Fruit fly (Drosophila melanogaster) whole organism, embryonic: ENCODE data around the gene ATPsynC.

ENCODE experiments used
- Atf3 ChIP-seq: fragments of 200-800 bp; sonication (Bioruptor generic); optimal IDR thresholded peaks from 3 replicates; lab custom pipeline; 2016; ENCODE audit warnings: missing biosample characterization, missing genetic modification characterization
- B-H1 ChIP-seq: fragments of 200-800 bp; sonication (Bioruptor generic); IDR thresholded peaks from 3 replicates; pipeline ENCODE4 v1.3.6; 2022; ENCODE audit warnings: missing biosample characterization, missing genetic modification characterization
- C15 ChIP-seq: fragments of 200-800 bp; sonication (Bioruptor generic); IDR thresholded peaks from 3 replicates; pipeline ENCODE4 v1.3.6; 2022; ENCODE audit warnings: missing biosample characterization, missing genetic modification characterization
- CG10267 ChIP-seq: fragments of 200-800 bp; sonication (Bioruptor generic); optimal IDR thresholded peaks from 2 replicates; lab custom pipeline; 2018; ENCODE audit warnings: missing biosample characterization, mild to moderate bottlenecking, missing genetic modification characterization, moderate library complexity
- CG11504 ChIP-seq: fragments of 200-800 bp; sonication (Bioruptor generic); optimal IDR thresholded peaks from 3 replicates; lab custom pipeline; 2019; ENCODE audit warnings: missing biosample characterization, mild to moderate bottlenecking, missing genetic modification characterization, moderate library complexity
- CG12744 ChIP-seq: fragments of 200-800 bp; sonication (Bioruptor generic); optimal IDR thresholded peaks from 2 replicates; lab custom pipeline; 2016; ENCODE audit warnings: missing biosample characterization, missing genetic modification characterization
- CG14050 ChIP-seq: fragments of 200-800 bp; sonication (Bioruptor generic); IDR thresholded peaks from 3 replicates; pipeline ENCODE4 v1.3.6; 2022; ENCODE audit warnings: missing biosample characterization, missing genetic modification characterization
- CG15269 ChIP-seq: fragments of 200-800 bp; sonication (Bioruptor generic); optimal IDR thresholded peaks from 2 replicates; lab custom pipeline; 2018; ENCODE audit warnings: missing biosample characterization, mild to moderate bottlenecking, missing genetic modification characterization, moderate library complexity
- CG15514 ChIP-seq: fragments of 200-800 bp; sonication (Bioruptor generic); optimal IDR thresholded peaks from 3 replicates; lab custom pipeline; 2017; ENCODE audit warnings: missing biosample characterization, missing genetic modification characterization, mild to moderate bottlenecking, moderate library complexity, missing genetic modification reagents
- CG1602 ChIP-seq: fragments of 200-800 bp; sonication (Bioruptor generic); optimal IDR thresholded peaks from 3 replicates; lab custom pipeline; 2016; ENCODE audit warnings: missing biosample characterization, missing genetic modification characterization
- CG2889 ChIP-seq: fragments of 200-800 bp; sonication (Bioruptor generic); IDR thresholded peaks from 3 replicates; pipeline ENCODE4 v1.3.6; 2022; ENCODE audit warnings: missing biosample characterization, missing genetic modification characterization
- CG31441 ChIP-seq: fragments of 200-800 bp; sonication (Bioruptor generic); IDR thresholded peaks from 2 replicates; pipeline ENCODE4 v1.3.6; 2022; ENCODE audit warnings: missing biosample characterization, missing genetic modification characterization
- CG34376 ChIP-seq: fragments of 200-800 bp; sonication (Bioruptor generic); optimal IDR thresholded peaks from 2 replicates; lab custom pipeline; 2018; ENCODE audit warnings: missing biosample characterization, mild to moderate bottlenecking, missing genetic modification characterization
- CG5245 ChIP-seq: fragments of 200-800 bp; sonication (Bioruptor generic); optimal IDR thresholded peaks from 3 replicates; lab custom pipeline; 2016; ENCODE audit warnings: missing biosample characterization, missing genetic modification characterization
- CG6683 ChIP-seq: fragments of 200-800 bp; sonication (Bioruptor generic); optimal IDR thresholded peaks from 2 replicates; lab custom pipeline; 2017; ENCODE audit warnings: missing biosample characterization, mild to moderate bottlenecking, missing genetic modification characterization, missing genetic modification reagents
- CG6765 ChIP-seq: fragments of 200-800 bp; sonication (Bioruptor generic); optimal IDR thresholded peaks from 3 replicates; lab custom pipeline; 2017; ENCODE audit warnings: missing biosample characterization, mild to moderate bottlenecking, missing genetic modification characterization
- CG6791 ChIP-seq: fragments of 200-800 bp; sonication (Bioruptor generic); IDR thresholded peaks from 3 replicates; pipeline ENCODE4 v1.3.6; 2022; ENCODE audit warnings: missing biosample characterization, missing genetic modification characterization; ENCODE audit not compliant: partially characterized antibody
- CG7839 ChIP-seq: fragments of 200-800 bp; sonication (Bioruptor generic); optimal IDR thresholded peaks from 3 replicates; lab custom pipeline; 2018; ENCODE audit warnings: missing biosample characterization, mild to moderate bottlenecking, missing genetic modification characterization, moderate library complexity
- CG9797 ChIP-seq: fragments of 200-800 bp; sonication (Bioruptor generic); optimal IDR thresholded peaks from 3 replicates; lab custom pipeline; 2018; ENCODE audit warnings: missing biosample characterization, mild to moderate bottlenecking, missing genetic modification characterization
- Doc3 ChIP-seq: fragments of 200-800 bp; sonication (Bioruptor generic); IDR thresholded peaks from 3 replicates; pipeline ENCODE4 v1.3.6; 2022; ENCODE audit warnings: missing biosample characterization, missing genetic modification characterization; ENCODE audit not compliant: partially characterized antibody
- Hr3 ChIP-seq: fragments of 200-800 bp; sonication (Bioruptor generic); optimal IDR thresholded peaks from 3 replicates; lab custom pipeline; 2016; ENCODE audit warnings: missing biosample characterization, missing genetic modification characterization
- Ravus ChIP-seq: fragments of 200-800 bp; sonication (Bioruptor generic); IDR thresholded peaks from 2 replicates; pipeline ENCODE4 v1.3.6; 2022; ENCODE audit warnings: missing biosample characterization, missing genetic modification characterization
- Scr ChIP-seq: fragments of 200-800 bp; sonication (Bioruptor generic); IDR thresholded peaks from 2 replicates; pipeline ENCODE4 v1.3.6; 2022; ENCODE audit warnings: missing biosample characterization, missing genetic modification characterization; ENCODE audit not compliant: partially characterized antibody
- Sry-δ ChIP-seq: fragments of 200-800 bp; sonication (Bioruptor generic); optimal IDR thresholded peaks from 2 replicates; lab custom pipeline; 2016; ENCODE audit warnings: missing biosample characterization, missing genetic modification characterization
- abd-A ChIP-seq: fragments of 200-800 bp; sonication (Bioruptor generic); optimal IDR thresholded peaks from 3 replicates; lab custom pipeline; 2019; ENCODE audit warnings: missing biosample characterization, mild to moderate bottlenecking, missing genetic modification characterization, moderate library complexity
- bigmax ChIP-seq: fragments of 200-800 bp; sonication (Bioruptor generic); optimal IDR thresholded peaks from 2 replicates; lab custom pipeline; 2018; ENCODE audit warnings: missing biosample characterization, mild to moderate bottlenecking, missing genetic modification characterization
- br ChIP-seq: fragments of >200 bp; optimal IDR thresholded peaks from 2 replicates; lab custom pipeline; 2017
- crc ChIP-seq: fragments of 200-800 bp; sonication (Bioruptor generic); optimal IDR thresholded peaks from 2 replicates; lab custom pipeline; 2016; ENCODE audit warnings: missing biosample characterization, missing genetic modification characterization
- crol ChIP-seq: fragments of 200-800 bp; sonication (Bioruptor generic); IDR thresholded peaks from 2 replicates; pipeline ENCODE4 v1.3.6; 2022; ENCODE audit warnings: missing biosample characterization, missing genetic modification characterization
- dan ChIP-seq: fragments of 200-800 bp; sonication (Bioruptor generic); IDR thresholded peaks from 2 replicates; pipeline ENCODE4 v1.3.6; 2022; ENCODE audit warnings: missing biosample characterization, missing genetic modification characterization
- dimm ChIP-seq: fragments of 200-800 bp; sonication (Bioruptor generic); IDR thresholded peaks from 2 replicates; pipeline ENCODE4 v1.3.6; 2022; ENCODE audit warnings: missing biosample characterization, missing genetic modification characterization
- disco-r ChIP-seq: fragments of 200-800 bp; sonication (Bioruptor generic); optimal IDR thresholded peaks from 2 replicates; lab custom pipeline; 2016; ENCODE audit warnings: missing biosample characterization, missing genetic modification characterization
- dmrt11E ChIP-seq: fragments of 200-800 bp; sonication (Bioruptor generic); optimal IDR thresholded peaks from 3 replicates; lab custom pipeline; 2018; ENCODE audit warnings: missing biosample characterization, mild to moderate bottlenecking, missing genetic modification characterization, moderate library complexity
- esg ChIP-seq: fragments of 200-800 bp; sonication (Bioruptor generic); conservative IDR thresholded peaks from 2 replicates; pipeline ENCODE4 v1.3.6; 2022; ENCODE audit warnings: missing biosample characterization, missing genetic modification characterization
- ewg ChIP-seq: fragments of 200-800 bp; sonication (Bioruptor generic); optimal IDR thresholded peaks from 3 replicates; lab custom pipeline; 2017; ENCODE audit warnings: mild to moderate bottlenecking, missing biosample characterization, missing genetic modification reagents, missing genetic modification characterization
- fd102C ChIP-seq: fragments of 200-800 bp; sonication (Bioruptor generic); optimal IDR thresholded peaks from 2 replicates; lab custom pipeline; 2018; ENCODE audit warnings: missing biosample characterization, mild to moderate bottlenecking, missing genetic modification characterization, moderate library complexity
- fd96Cb ChIP-seq: fragments of 200-800 bp; sonication (Bioruptor generic); optimal IDR thresholded peaks from 2 replicates; lab custom pipeline; 2018; ENCODE audit warnings: missing biosample characterization, mild to moderate bottlenecking, missing genetic modification characterization, moderate library complexity
- gcm ChIP-seq: fragments of 200-800 bp; sonication (Bioruptor generic); optimal IDR thresholded peaks from 2 replicates; lab custom pipeline; 2019; ENCODE audit warnings: missing biosample characterization, mild to moderate bottlenecking, missing genetic modification characterization, moderate library complexity
- gem ChIP-seq: fragments of 200-800 bp; sonication (Bioruptor generic); optimal IDR thresholded peaks from 2 replicates; lab custom pipeline; 2019; ENCODE audit warnings: missing biosample characterization, mild to moderate bottlenecking, missing genetic modification characterization, moderate library complexity
- gro ChIP-seq: fragments of 200-800 bp; sonication (Bioruptor generic); optimal IDR thresholded peaks from 2 replicates; lab custom pipeline; 2016; ENCODE audit warnings: missing biosample characterization, missing genetic modification characterization
- nerfin-2 ChIP-seq: fragments of 200-800 bp; sonication (Bioruptor generic); IDR thresholded peaks from 2 replicates; pipeline ENCODE4 v1.3.6; 2022; ENCODE audit warnings: missing biosample characterization, missing genetic modification characterization; ENCODE audit not compliant: partially characterized antibody
- odd ChIP-seq: fragments of 200-800 bp; sonication (Bioruptor generic); optimal IDR thresholded peaks from 2 replicates; lab custom pipeline; 2017; ENCODE audit warnings: missing biosample characterization, mild to moderate bottlenecking, missing genetic modification characterization
- phol ChIP-seq: fragments of 200-800 bp; sonication (Bioruptor generic); optimal IDR thresholded peaks from 3 replicates; lab custom pipeline; 2018; ENCODE audit warnings: missing biosample characterization, mild to moderate bottlenecking, missing genetic modification characterization, moderate library complexity
- ssp ChIP-seq: fragments of 200-800 bp; sonication (Bioruptor generic); IDR thresholded peaks from 2 replicates; pipeline ENCODE4 v1.3.6; 2022; ENCODE audit warnings: missing biosample characterization, missing genetic modification characterization
- tap ChIP-seq: fragments of 200-800 bp; optimal IDR thresholded peaks from 3 replicates; lab custom pipeline; 2019; ENCODE audit warnings: missing biosample characterization, mild to moderate bottlenecking, missing genetic modification characterization, moderate library complexity
- trem ChIP-seq: fragments of 200-800 bp; optimal IDR thresholded peaks from 3 replicates; lab custom pipeline; 2019; ENCODE audit warnings: missing biosample characterization, mild to moderate bottlenecking, missing genetic modification characterization, moderate library complexity
- ttk ChIP-seq: fragments of 200-800 bp; sonication (Bioruptor generic); IDR thresholded peaks from 2 replicates; pipeline ENCODE4 v2.1.2; 2022; ENCODE audit warnings: missing biosample characterization, missing genetic modification characterization
- vnd ChIP-seq: fragments of 200-800 bp; sonication (Bioruptor generic); IDR thresholded peaks from 3 replicates; pipeline ENCODE4 v1.3.6; 2022; ENCODE audit warnings: missing biosample characterization, missing genetic modification characterization; ENCODE audit not compliant: partially characterized antibody
- zfh1 ChIP-seq: fragments of 200-800 bp; sonication (Bioruptor generic); IDR thresholded peaks from 3 replicates; pipeline ENCODE4 v1.3.6; 2022; ENCODE audit warnings: missing biosample characterization, missing genetic modification characterization

Gene ATPsynC

DNA sequence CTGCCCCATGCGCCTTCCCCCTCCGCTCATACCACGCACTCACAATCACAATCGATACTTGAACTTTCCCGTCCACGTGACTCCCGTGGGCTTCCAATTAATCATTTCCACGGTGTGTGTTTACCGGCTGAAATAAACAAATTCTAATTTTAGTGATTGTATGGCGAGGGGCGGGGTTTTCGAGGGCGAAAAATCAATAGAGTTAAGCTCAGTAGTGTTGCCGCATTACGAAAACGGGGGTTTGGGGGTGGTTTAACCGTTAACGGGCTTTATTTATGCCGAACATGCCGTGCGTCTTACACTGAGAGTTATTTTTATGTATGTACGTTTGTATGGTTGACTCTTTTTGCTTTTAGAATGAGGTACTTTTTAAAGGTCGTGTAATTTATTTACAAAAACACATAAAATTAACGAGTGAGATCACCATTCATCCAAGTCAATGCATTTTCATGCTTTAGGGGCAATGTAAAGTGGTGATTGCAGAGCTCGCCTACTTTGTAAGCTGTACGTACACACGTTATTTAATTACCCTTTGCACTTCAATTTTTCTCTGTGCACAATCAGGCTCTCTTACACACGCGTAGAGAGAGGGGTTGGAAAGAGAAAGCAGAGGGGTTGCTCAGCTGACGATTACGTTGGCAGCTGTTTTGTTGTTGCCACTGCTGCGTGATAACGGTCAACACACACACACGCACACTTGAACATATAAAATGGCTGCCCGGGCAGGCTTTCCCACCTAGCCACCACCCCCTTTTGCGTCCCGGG is 2.9 kb upstream of the ATPsynC start (continued):
- TF ChIP-seq ssp, result no peak
- peak; percentile 85 for TF ChIP-seq dmrt11E
- TF ChIP-seq CG6791 (GFP tag; lab: Robert Waterston, UW), result no peak
- TF ChIP-seq Hr3, result peak; percentile 85
- peak; percentile 24 for TF ChIP-seq Sry-δ (GFP tag; lab: Kevin White, UChicago)
- TF ChIP-seq gro (GFP tag; lab: Kevin White, UChicago), result peak; percentile 69
- no peak for TF ChIP-seq ttk (GFP tag; lab: Robert Waterston, UW)
- peak; percentile 79 for TF ChIP-seq CG6765 (GFP tag; lab: Kevin White, UChicago)
- no peak for TF ChIP-seq dimm (GFP tag; lab: Robert Waterston, UW)
- TF ChIP-seq phol (tag; lab: Kevin White, UChicago), result peak; percentile 79
- TF ChIP-seq CG11504 (tag; lab: Kevin White, UChicago), result peak; percentile 88
- TF ChIP-seq CG7839 (tag; lab: Kevin White, UChicago), result peak; percentile 92
- no peak for TF ChIP-seq nerfin-2 (GFP tag; lab: Robert Waterston, UW)
- peak; percentile 55 for TF ChIP-seq CG5245 (GFP tag; lab: Kevin White, UChicago)
- TF ChIP-seq Scr (GFP tag; lab: Robert Waterston, UW), result no peak
- no peak for TF ChIP-seq CG9797 (GFP tag; lab: Kevin White, UChicago)
- TF ChIP-seq CG12744, result peak; percentile 77
- TF ChIP-seq CG14050, result no peak
- TF ChIP-seq CG15269, result peak; percentile 87
- no peak for TF ChIP-seq br
- no peak for TF ChIP-seq CG31441 (GFP tag; lab: Robert Waterston, UW)
- peak; percentile 71 for TF ChIP-seq CG6683 (GFP tag; lab: Kevin White, UChicago)
- peak; percentile 73 for TF ChIP-seq disco-r (GFP tag; lab: Kevin White, UChicago)
- peak; percentile 63 for TF ChIP-seq gcm (GFP tag; lab: Kevin White, UChicago)
- no peak for TF ChIP-seq esg
- TF ChIP-seq tap, result peak; percentile 76
- no peak for TF ChIP-seq dan (GFP tag; lab: Robert Waterston, UW)
- no peak for TF ChIP-seq CG2889
- no peak for TF ChIP-seq C15
- peak; percentile 32 for TF ChIP-seq fd102C (GFP tag; lab: Kevin White, UChicago)
- TF ChIP-seq fd96Cb, result peak; percentile 81
- TF ChIP-seq gem (tag; lab: Kevin White, UChicago), result peak; percentile 93
- TF ChIP-seq zfh1 (GFP tag; lab: Robert Waterston, UW), result no peak
- peak; percentile 73 for TF ChIP-seq CG1602 (GFP tag; lab: Kevin White, UChicago)
- peak; percentile 67 for TF ChIP-seq trem
- TF ChIP-seq CG15514 (GFP tag; lab: Kevin White, UChicago), result peak; percentile 70
- TF ChIP-seq abd-A, result no peak
- no peak for TF ChIP-seq Ravus (GFP tag; lab: Robert Waterston, UW)
- TF ChIP-seq bigmax, result no peak
- TF ChIP-seq odd, result peak; percentile 74
- TF ChIP-seq vnd (GFP tag; lab: Robert Waterston, UW), result no peak
- peak; percentile 76 for TF ChIP-seq Atf3 (GFP tag; lab: Kevin White, UChicago)
- no peak for TF ChIP-seq Doc3 (GFP tag; lab: Robert Waterston, UW)
- peak; percentile 80 for TF ChIP-seq crc (GFP tag; lab: Kevin White, UChicago)
- peak; percentile 75 for TF ChIP-seq CG10267 (tag; lab: Kevin White, UChicago)
- TF ChIP-seq crol (GFP tag; lab: Robert Waterston, UW), result peak; percentile 82; the same call in 1 of the 2 replicates
- peak; percentile 85 for TF ChIP-seq ewg
- TF ChIP-seq B-H1, result no peak
- peak; percentile 88 for TF ChIP-seq CG34376
